Fruit fly (Drosophila melanogaster): ENCODE measurements around the gene CG10038.

DNA sequence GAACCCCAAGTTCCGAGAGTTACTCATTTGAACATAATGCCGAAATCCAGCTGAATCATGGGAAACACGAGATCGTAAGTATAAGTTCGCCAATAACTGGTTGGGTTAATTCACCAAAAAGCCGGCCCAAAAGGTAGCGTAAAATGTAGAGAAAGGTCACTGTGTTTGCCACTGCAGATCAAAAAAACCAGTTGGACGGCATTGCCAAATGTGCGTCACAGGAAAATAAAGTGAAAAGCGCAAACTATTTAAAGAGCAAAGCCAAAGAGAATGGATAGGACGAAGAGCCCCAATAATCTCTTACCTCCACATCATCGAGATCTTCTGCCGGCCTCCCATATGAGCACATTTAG is 20.2 kb upstream of the CG10038 start:
- TF ChIP-seq dl (GFP tag; optimal IDR thresholded peaks at IDR 0.05; ENCODE audit: insufficient read depth in 1 of 2, partially characterized antibody in 2 of 2) (peak in 1 of 2 experiments; percentile 49), Hr78 (GFP tag; optimal IDR thresholded peaks at IDR 0.05) (no peak)

Measured in whole organism, wandering third instar larva.